Worm (Caenorhabditis elegans) whole organism, L4/young adult: ENCODE measurements around the gene F35D2.6.

ENCODE experiments used
- W03F9.2 ChIP-seq: fragments of 150-350 bp; optimal IDR thresholded peaks from 2 replicates; lab custom pipeline; 2014; ENCODE audit warnings: missing biosample characterization, missing genetic modification characterization
- dao-5 ChIP-seq: sonication (generic microtip); optimal IDR thresholded peaks from 2 replicates; lab custom pipeline; 2016; ENCODE audit warnings: missing genotype, missing genetic modification characterization, moderate library complexity, missing compliant biosample characterization
- him-1 ChIP-seq: sonication (generic microtip); optimal IDR thresholded peaks from 2 replicates; lab custom pipeline; 2016; ENCODE audit warnings: missing genotype, missing genetic modification reagents, missing genetic modification characterization, missing compliant biosample characterization

The F35D2.6 gene

ce11 chrII:7577412-7577811, at the start of gene F35D2.6:
F35D2.6 (plus strand) TSS chrII:7577712.
- TF ChIP-seq him-1 (tag; lab: Kevin White, UChicago) (no peak), dao-5 (tag; lab: Kevin White, UChicago) (no peak), W03F9.2 (no peak)

- no peak for TF ChIP-seq him-1 (tag; lab: Kevin White, UChicago)
- TF ChIP-seq W03F9.2 = no peak
- no peak for TF ChIP-seq dao-5 (tag; lab: Kevin White, UChicago)
Measured at ce11 chrII:7528210-7528609, 49.3 kb upstream of the F35D2.6 start.

- peak; percentile 88 for TF ChIP-seq W03F9.2
- TF ChIP-seq dao-5 (tag; lab: Kevin White, UChicago) = no peak
- TF ChIP-seq him-1 (tag; lab: Kevin White, UChicago) = no peak
Measured at ce11 chrII:7529078-7529683, 48.3 kb upstream of the F35D2.6 start, which contains the start of gene ZK1290.5. ZK1290.5 (plus strand) TSS chrII:7529643.

ce11 chrII:7530944-7531343, 46.6 kb upstream of the F35D2.6 start, which contains the start of gene wrt-1:
wrt-1 (plus strand) TSS chrII:7530996.
- TF ChIP-seq him-1 (tag; lab: Kevin White, UChicago) = no peak
- TF ChIP-seq W03F9.2 = no peak
- no peak for TF ChIP-seq dao-5 (tag; lab: Kevin White, UChicago)

- no peak for TF ChIP-seq him-1 (tag; lab: Kevin White, UChicago)
- no peak for TF ChIP-seq dao-5 (tag; lab: Kevin White, UChicago)
- no peak for TF ChIP-seq W03F9.2
Measured at ce11 chrII:7531478-7531877, 46.0 kb upstream of the F35D2.6 start.

ce11 chrII:7534369-7534768, 43.1 kb upstream of the F35D2.6 start, which contains the start of gene wrt-10:
wrt-10 (minus strand) TSS chrII:7534563.
- TF ChIP-seq him-1 (tag; lab: Kevin White, UChicago) (no peak), W03F9.2 (no peak), dao-5 (tag; lab: Kevin White, UChicago) (no peak)

ce11 chrII:7534934-7535333, 42.6 kb upstream of the F35D2.6 start, which contains the start of gene ZK1290.13:
ZK1290.13 (plus strand) TSS chrII:7535006.
- no peak for TF ChIP-seq him-1 (tag; lab: Kevin White, UChicago)
- no peak for TF ChIP-seq W03F9.2
- TF ChIP-seq dao-5 (tag; lab: Kevin White, UChicago) = no peak

ce11 chrII:7537603-7538230, 39.8 kb upstream of the F35D2.6 start, which contains the start of gene nfi-1:
nfi-1 (plus strand) TSS chrII:7538180.
- TF ChIP-seq dao-5 (tag; lab: Kevin White, UChicago) (no peak), W03F9.2 (no peak), him-1 (tag; lab: Kevin White, UChicago) (no peak)

- TF ChIP-seq him-1 (tag; lab: Kevin White, UChicago) (no peak), W03F9.2 (no peak), dao-5 (tag; lab: Kevin White, UChicago) (no peak)
Measured at ce11 chrII:7542952-7543351, 34.6 kb upstream of the F35D2.6 start.

- TF ChIP-seq W03F9.2 (no peak), dao-5 (tag; lab: Kevin White, UChicago) (no peak), him-1 (tag; lab: Kevin White, UChicago) (no peak)
Measured at ce11 chrII:7543808-7544207, 33.7 kb upstream of the F35D2.6 start, which contains the start of gene rol-8. rol-8 (plus strand) TSS chrII:7544108.

- no peak for TF ChIP-seq W03F9.2
- no peak for TF ChIP-seq him-1 (tag; lab: Kevin White, UChicago)
- no peak for TF ChIP-seq dao-5 (tag; lab: Kevin White, UChicago)
Measured at ce11 chrII:7544782-7545181, 32.7 kb upstream of the F35D2.6 start.

- TF ChIP-seq him-1 (tag; lab: Kevin White, UChicago) (no peak), dao-5 (tag; lab: Kevin White, UChicago) (no peak), W03F9.2 (no peak)
Measured at ce11 chrII:7545364-7545763, 32.1 kb upstream of the F35D2.6 start.

ce11 chrII:7547269-7547668, 30.2 kb upstream of the F35D2.6 start:
- no peak for TF ChIP-seq dao-5 (tag; lab: Kevin White, UChicago)
- TF ChIP-seq him-1 (tag; lab: Kevin White, UChicago) = no peak
- no peak for TF ChIP-seq W03F9.2

- TF ChIP-seq dao-5 (tag; lab: Kevin White, UChicago) = no peak
- no peak for TF ChIP-seq W03F9.2
- TF ChIP-seq him-1 (tag; lab: Kevin White, UChicago) = no peak
Measured at ce11 chrII:7548044-7548443, 29.5 kb upstream of the F35D2.6 start, which contains the start of gene fbxa-224. fbxa-224 (minus strand) TSS chrII:7548144.
